Fruit fly (Drosophila melanogaster) whole organism, prepupa: ENCODE data around the gene CG13679.

Experiments
- Blimp-1 ChIP-seq: fragments of 200-800 bp; sonication (Bioruptor generic); optimal IDR thresholded peaks from 3 replicates; lab custom pipeline; 2017; ENCODE audit warnings: missing biosample characterization, missing genetic modification characterization, mild to moderate bottlenecking, moderate library complexity, missing genetic modification reagents
- CG10631 ChIP-seq: fragments of 200-800 bp; sonication (Bioruptor generic); optimal IDR thresholded peaks from 2 replicates; lab custom pipeline; 2016; ENCODE audit warnings: missing biosample characterization, missing genetic modification characterization
- CG10669 ChIP-seq: fragments of 200-800 bp; sonication (Bioruptor generic); optimal IDR thresholded peaks from 3 replicates; lab custom pipeline; 2018; ENCODE audit warnings: missing biosample characterization, mild to moderate bottlenecking, missing genetic modification characterization, moderate library complexity
- CG31627 ChIP-seq: fragments of 200-800 bp; sonication (Bioruptor generic); optimal IDR thresholded peaks from 3 replicates; lab custom pipeline; 2016; ENCODE audit warnings: missing biosample characterization, missing genetic modification characterization
- CG32006 ChIP-seq: fragments of 200-800 bp; sonication (Bioruptor generic); optimal IDR thresholded peaks from 3 replicates; lab custom pipeline; 2017; ENCODE audit warnings: missing biosample characterization, mild to moderate bottlenecking, missing genetic modification characterization
- CG3919 ChIP-seq: fragments of 200-800 bp; sonication (Bioruptor generic); optimal IDR thresholded peaks from 3 replicates; lab custom pipeline; 2016; ENCODE audit warnings: missing biosample characterization, missing genetic modification characterization
- CG6276 ChIP-seq: fragments of 200-800 bp; sonication (Bioruptor generic); optimal IDR thresholded peaks from 2 replicates; lab custom pipeline; 2017; ENCODE audit warnings: missing biosample characterization, mild to moderate bottlenecking, missing genetic modification characterization
- Hr39 ChIP-seq: fragments of 200-800 bp; sonication (Bioruptor generic); optimal IDR thresholded peaks from 2 replicates; lab custom pipeline; 2016; ENCODE audit warnings: missing biosample characterization, missing genetic modification characterization
- Sox102F ChIP-seq: fragments of 200-800 bp; sonication (Bioruptor generic); optimal IDR thresholded peaks from 2 replicates; lab custom pipeline; 2016; ENCODE audit warnings: missing biosample characterization, mild to moderate bottlenecking, missing genetic modification characterization
- Sox14 ChIP-seq: fragments of 200-800 bp; sonication (Bioruptor generic); optimal IDR thresholded peaks from 3 replicates; lab custom pipeline; 2016; ENCODE audit warnings: missing biosample characterization, missing genetic modification characterization
- fd59A ChIP-seq: fragments of 200-800 bp; sonication (Bioruptor generic); optimal IDR thresholded peaks from 2 replicates; lab custom pipeline; 2017; ENCODE audit warnings: missing biosample characterization, mild to moderate bottlenecking, missing genetic modification characterization, missing genetic modification reagents

dm6 chr3L:8185263-8186227 lies 17.0 kb upstream of the CG13679 start:
- TF ChIP-seq fd59A (GFP tag; lab: Kevin White, UChicago) (peak; percentile 49), Sox102F (no peak), CG6276 (GFP tag; lab: Kevin White, UChicago) (no peak), CG32006 (GFP tag; lab: Kevin White, UChicago) (peak; percentile 75), Hr39 (GFP tag; lab: Kevin White, UChicago) (peak; percentile 52), CG3919 (GFP tag; lab: Kevin White, UChicago) (peak; percentile 70), CG31627 (GFP tag; lab: Kevin White, UChicago) (peak; percentile 28), CG10669 (GFP tag; lab: Kevin White, UChicago) (peak; percentile 67), Sox14 (peak; percentile 82), Blimp-1 (no peak), CG10631 (GFP tag; lab: Kevin White, UChicago) (peak; percentile 50)
